Worm (Caenorhabditis elegans): ENCODE results near the gene cdr-6.

ce11 chrV:12410416-12411001 is 3.0 kb downstream of the cdr-6 start, which contains the start of gene hrg-2:
- TF ChIP-seq ama-1 (optimal IDR thresholded peaks at IDR 0.05) (no peak), tbx-2 (tag; optimal IDR thresholded peaks at IDR 0.05) (peak; percentile 6), egl-27 (tag; optimal IDR thresholded peaks at IDR 0.05) (no peak), nhr-19 (GFP tag; conservative IDR thresholded peaks at IDR 0.05) (no peak), fkh-10 (GFP tag; optimal IDR thresholded peaks at IDR 0.05) (no peak), nhr-76 (tag; optimal IDR thresholded peaks at IDR 0.05) (no peak), unc-62 (GFP tag; optimal IDR thresholded peaks at IDR 0.05) (no peak), elt-2 (tag; optimal IDR thresholded peaks at IDR 0.05) (no peak), blmp-1 (tag; optimal IDR thresholded peaks at IDR 0.05) (no peak), lsy-2 (tag; optimal IDR thresholded peaks at IDR 0.05) (no peak), lin-13 (GFP tag; optimal IDR thresholded peaks at IDR 0.05) (no peak), egl-13 (tag; optimal IDR thresholded peaks at IDR 0.05) (no peak)
